Worm (Caenorhabditis elegans) whole organism, mixed stage, embryonic: ENCODE data around the gene F35A5.5.

Source experiments
- M03D4.4 ChIP-seq: sonication (generic microtip); optimal IDR thresholded peaks from 2 replicates; lab custom pipeline; 2017; ENCODE audit warnings: mild to moderate bottlenecking, missing genetic modification characterization, missing compliant biosample characterization
- bed-3 ChIP-seq: fragments of 200-800 bp; sonication (Bioruptor generic); optimal IDR thresholded peaks from 3 replicates; lab custom pipeline; 2018; ENCODE audit warnings: mild to moderate bottlenecking, missing genetic modification characterization, moderate library complexity, missing compliant biosample characterization
- blmp-1 ChIP-seq: fragments of 150-350 bp; optimal IDR thresholded peaks from 2 replicates; lab custom pipeline; 2014; ENCODE audit warnings: missing biosample characterization, missing genetic modification characterization
- ceh-39 ChIP-seq: fragments of 150-350 bp; optimal IDR thresholded peaks from 2 replicates; lab custom pipeline; 2014; ENCODE audit warnings: missing biosample characterization, missing genetic modification characterization
- ceh-43 ChIP-seq: fragments of 200-800 bp; sonication (Bioruptor generic); optimal IDR thresholded peaks from 2 replicates; lab custom pipeline; 2018; ENCODE audit warnings: mild to moderate bottlenecking, missing genetic modification characterization, moderate library complexity, missing compliant biosample characterization
- ceh-83 ChIP-seq: fragments of 200-800 bp; sonication (Bioruptor generic); optimal IDR thresholded peaks from 2 replicates; lab custom pipeline; 2018; ENCODE audit warnings: mild to moderate bottlenecking, missing genetic modification characterization, missing compliant biosample characterization
- ces-1 ChIP-seq: fragments of 150-350 bp; optimal IDR thresholded peaks from 2 replicates; lab custom pipeline; 2014; ENCODE audit warnings: missing biosample characterization, missing genetic modification reagents, missing genetic modification characterization
- drap-1 ChIP-seq: fragments of 200-800 bp; sonication (Bioruptor generic); optimal IDR thresholded peaks from 3 replicates; lab custom pipeline; 2018; ENCODE audit warnings: mild to moderate bottlenecking, missing genetic modification characterization, missing compliant biosample characterization
- elt-1 ChIP-seq: sonication (generic microtip); optimal IDR thresholded peaks from 2 replicates; lab custom pipeline; 2017; ENCODE audit warnings: missing genetic modification characterization, mild to moderate bottlenecking, missing compliant biosample characterization, antibody characterized with exemption, moderate library complexity, borderline replicate concordance; ENCODE audit not compliant: insufficient read depth
- elt-3 ChIP-seq: fragments of 150-350 bp; optimal IDR thresholded peaks from 2 replicates; lab custom pipeline; 2014; ENCODE audit warnings: missing biosample characterization, missing genetic modification characterization
- ham-2 ChIP-seq: fragments of 200-800 bp; sonication (Bioruptor generic); optimal IDR thresholded peaks from 2 replicates; lab custom pipeline; 2018; ENCODE audit warnings: mild to moderate bottlenecking, missing genetic modification characterization, missing compliant biosample characterization
- hlh-1 ChIP-seq: fragments of 150-350 bp; optimal IDR thresholded peaks from 2 replicates; lab custom pipeline; 2014; ENCODE audit warnings: missing biosample characterization, missing genetic modification reagents, missing genetic modification characterization
- lin-13 ChIP-seq: fragments of 150-350 bp; optimal IDR thresholded peaks from 2 replicates; lab custom pipeline; 2014; ENCODE audit warnings: missing biosample characterization, missing genetic modification characterization
- lin-32 ChIP-seq: fragments of 200-800 bp; sonication (Bioruptor generic); optimal IDR thresholded peaks from 2 replicates; lab custom pipeline; 2018; ENCODE audit warnings: mild to moderate bottlenecking, missing genetic modification characterization, missing compliant biosample characterization
- mab-5 ChIP-seq: fragments of 150-350 bp; optimal IDR thresholded peaks from 2 replicates; lab custom pipeline; 2014; ENCODE audit warnings: missing biosample characterization, missing genetic modification characterization
- mep-1 ChIP-seq: fragments of 150-350 bp; optimal IDR thresholded peaks from 2 replicates; lab custom pipeline; 2017; ENCODE audit warnings: missing biosample characterization, missing genetic modification reagents, missing genetic modification characterization, inconsistent platforms
- mls-2 ChIP-seq: sonication (generic microtip); optimal IDR thresholded peaks from 2 replicates; lab custom pipeline; 2016; ENCODE audit warnings: mild to moderate bottlenecking, missing genetic modification characterization, moderate library complexity, missing compliant biosample characterization
- nhr-12 ChIP-seq: fragments of 150-350 bp; optimal IDR thresholded peaks from 2 replicates; lab custom pipeline; 2014; ENCODE audit warnings: missing biosample characterization, missing genetic modification characterization
- nhr-2 ChIP-seq: fragments of 150-350 bp; optimal IDR thresholded peaks from 2 replicates; lab custom pipeline; 2014; ENCODE audit warnings: missing biosample characterization, missing genetic modification characterization
- nhr-237 ChIP-seq: fragments of 150-350 bp; optimal IDR thresholded peaks from 2 replicates; lab custom pipeline; 2014; ENCODE audit warnings: missing biosample characterization, missing genetic modification characterization
- nhr-28 ChIP-seq: fragments of 150-350 bp; optimal IDR thresholded peaks from 2 replicates; lab custom pipeline; 2014; ENCODE audit warnings: missing biosample characterization, missing genetic modification characterization
- nhr-76 ChIP-seq: sonication (generic microtip); optimal IDR thresholded peaks from 2 replicates; lab custom pipeline; 2017; ENCODE audit warnings: missing biosample characterization, missing genetic modification characterization
- pha-4 ChIP-seq: fragments of 150-350 bp; optimal IDR thresholded peaks from 2 replicates; lab custom pipeline; 2018; ENCODE audit warnings: missing biosample characterization, missing genetic modification reagents, missing genetic modification characterization
- snpc-4 ChIP-seq: fragments of 150-350 bp; optimal IDR thresholded peaks from 2 replicates; lab custom pipeline; 2014; ENCODE audit warnings: missing biosample characterization, missing genetic modification characterization
- sptf-1 ChIP-seq: sonication (generic microtip); optimal IDR thresholded peaks from 2 replicates; lab custom pipeline; 2017; ENCODE audit warnings: mild to moderate bottlenecking, missing genetic modification characterization, moderate library complexity, missing compliant biosample characterization
- tbx-8 ChIP-seq: fragments of 200-800 bp; sonication (Bioruptor generic); optimal IDR thresholded peaks from 2 replicates; lab custom pipeline; 2018; ENCODE audit warnings: mild to moderate bottlenecking, missing genetic modification characterization, moderate library complexity, missing compliant biosample characterization
- unc-120 ChIP-seq: sonication (generic microtip); optimal IDR thresholded peaks from 2 replicates; lab custom pipeline; 2017; ENCODE audit warnings: missing genetic modification characterization, missing compliant biosample characterization; ENCODE audit not compliant: poor library complexity, severe bottlenecking
- unc-39 ChIP-seq: fragments of 150-350 bp; optimal IDR thresholded peaks from 2 replicates; lab custom pipeline; 2014; ENCODE audit warnings: missing biosample characterization, missing genetic modification characterization
- unc-62 ChIP-seq: fragments of 150-350 bp; optimal IDR thresholded peaks from 2 replicates; lab custom pipeline; 2014; ENCODE audit warnings: missing biosample characterization, missing genetic modification reagents, missing genetic modification characterization
- zip-8 ChIP-seq: fragments of 150-350 bp; optimal IDR thresholded peaks from 2 replicates; lab custom pipeline; 2014; ENCODE audit warnings: missing biosample characterization, missing genetic modification characterization
- ztf-11 ChIP-seq: fragments of 150-350 bp; optimal IDR thresholded peaks from 2 replicates; lab custom pipeline; 2014; ENCODE audit warnings: missing biosample characterization, missing genetic modification characterization

The F35A5.5 gene

DNA sequence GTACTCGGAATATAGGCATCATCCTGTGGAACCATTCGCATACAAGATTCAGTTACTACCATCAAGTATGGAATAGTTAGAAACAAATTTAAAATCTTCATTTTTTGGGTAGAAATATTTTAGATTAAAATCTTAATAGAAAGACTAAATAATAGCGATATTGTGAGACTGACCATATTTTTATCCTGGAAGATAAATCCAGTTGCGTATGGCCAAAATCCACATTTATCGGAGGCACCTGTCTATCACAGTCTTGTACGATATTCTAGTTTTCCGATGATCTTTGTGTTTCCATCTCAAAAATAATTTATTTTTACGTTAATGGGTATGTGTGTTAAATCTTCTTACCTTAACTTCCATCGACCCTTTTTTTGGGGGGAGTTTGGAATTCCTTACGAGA, 31.2 kb downstream of the F35A5.5 start, which contains the start of gene F47B7.3:
Gene F47B7.3, minus strand, starts transcription at position 101 of the 400 bp plus-strand sequence.
- no peak for TF ChIP-seq ceh-83 (GFP tag; lab: Kevin White, UChicago)
- no peak for TF ChIP-seq zip-8 (tag; lab: Kevin White, UChicago)
- TF ChIP-seq tbx-8 (GFP tag; lab: Kevin White, UChicago), result no peak
- TF ChIP-seq bed-3 (GFP tag; lab: Kevin White, UChicago), result no peak
- TF ChIP-seq drap-1 (GFP tag; lab: Kevin White, UChicago), result no peak
- TF ChIP-seq nhr-237, result no peak
- TF ChIP-seq M03D4.4 (tag; lab: Kevin White, UChicago), result no peak
- TF ChIP-seq hlh-1, result no peak
- TF ChIP-seq ceh-43 (GFP tag; lab: Kevin White, UChicago), result no peak
- TF ChIP-seq unc-120 (tag; lab: Kevin White, UChicago), result no peak
- no peak for TF ChIP-seq unc-39 (tag; lab: Kevin White, UChicago)
- TF ChIP-seq ces-1 (GFP tag; lab: Kevin White, UChicago), result no peak
- TF ChIP-seq mep-1 (tag; lab: Kevin White, UChicago), result no peak

DNA sequence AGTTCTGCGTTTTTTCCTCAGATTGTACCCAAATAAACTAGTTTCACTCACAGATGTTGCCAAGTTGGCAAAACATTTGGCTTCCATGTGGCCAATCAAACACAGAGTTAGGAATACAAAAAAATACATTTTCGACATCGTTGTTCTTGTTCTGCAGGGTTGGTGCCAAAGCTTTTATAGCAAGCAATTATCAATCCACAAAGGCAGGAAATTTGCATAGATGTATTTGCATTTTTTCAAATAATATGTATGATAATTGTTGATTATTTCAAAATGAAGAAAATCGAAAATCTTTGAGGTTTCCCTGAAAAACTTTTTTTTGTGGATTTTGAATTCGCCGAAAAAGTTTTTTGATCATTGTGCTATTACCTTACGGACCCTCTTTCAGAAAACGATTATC, 33.1 kb downstream of the F35A5.5 start, which contains the start of gene T14G12.11:
Gene T14G12.11, minus strand, starts transcription at position 138 of the 400 bp plus-strand sequence.
- TF ChIP-seq unc-62 (GFP tag; lab: Kevin White, UChicago) (no peak), mep-1 (tag; lab: Kevin White, UChicago) (no peak), hlh-1 (no peak), nhr-28 (no peak), blmp-1 (tag; lab: Kevin White, UChicago) (no peak), mab-5 (tag; lab: Kevin White, UChicago) (no peak), M03D4.4 (tag; lab: Kevin White, UChicago) (no peak), nhr-12 (no peak), nhr-237 (no peak), drap-1 (GFP tag; lab: Kevin White, UChicago) (no peak), nhr-76 (no peak), pha-4 (tag; lab: Kevin White, UChicago) (no peak), sptf-1 (no peak), ceh-39 (tag; lab: Kevin White, UChicago) (no peak), nhr-2 (tag; lab: Kevin White, UChicago) (no peak), ham-2 (GFP tag; lab: Kevin White, UChicago) (no peak), lin-32 (GFP tag; lab: Kevin White, UChicago) (no peak)

- no peak for TF ChIP-seq snpc-4 (tag; lab: Kevin White, UChicago)
- TF ChIP-seq, all 35 proteins: peak for 0
Observed at ce11 chrX:3759820-3760219, 35.7 kb downstream of the F35A5.5 start.

DNA sequence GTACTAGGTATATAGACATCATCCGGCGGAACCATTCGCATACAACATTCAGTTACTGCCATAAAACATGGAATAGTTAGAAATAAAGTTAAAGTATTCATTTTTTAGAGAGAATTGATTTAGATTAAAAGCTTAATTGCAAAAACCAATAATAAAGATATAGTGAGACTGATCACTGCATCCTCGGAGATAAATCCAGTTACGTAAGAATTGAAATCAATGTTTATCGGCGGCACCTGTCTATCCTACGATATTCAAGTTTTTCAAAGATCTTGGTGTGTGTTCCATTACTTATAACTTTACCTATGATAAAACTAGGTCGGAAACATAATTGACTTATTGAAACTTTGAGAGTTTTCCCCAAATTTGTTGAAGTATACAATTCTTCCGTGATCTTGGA, 36.2 kb downstream of the F35A5.5 start, which contains the start of gene T14G12.6:
Gene T14G12.6, minus strand, starts transcription at position 101 of the 400 bp plus-strand sequence.
- peak; percentile 1 for TF ChIP-seq elt-3 (tag; lab: Kevin White, UChicago)
- no peak for TF ChIP-seq nhr-76

DNA sequence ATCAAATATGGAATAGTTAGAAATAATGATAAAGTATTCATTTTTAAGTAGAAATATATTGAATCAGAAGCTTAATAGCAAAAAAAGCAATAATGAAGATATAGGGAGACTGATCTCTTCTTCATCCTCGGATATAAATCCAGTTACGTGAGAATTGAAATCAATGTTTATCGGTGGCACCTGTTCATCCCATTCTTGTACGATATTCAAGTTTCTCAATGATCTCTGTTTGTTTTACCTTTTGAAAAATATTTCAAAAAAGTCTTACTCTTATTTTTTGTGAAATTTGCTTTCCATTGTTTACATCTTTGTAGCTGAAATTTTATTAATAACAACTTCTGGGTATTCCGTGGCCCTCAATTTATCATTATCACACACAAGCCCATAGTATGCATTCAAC, 37.1 kb downstream of the F35A5.5 start, which contains the start of gene T14G12.12:
Gene T14G12.12, minus strand, starts transcription at position 101 of the 400 bp plus-strand sequence.
- no peak for TF ChIP-seq nhr-237
- TF ChIP-seq lin-13 (tag; lab: Kevin White, UChicago), result no peak
- TF ChIP-seq unc-39 (tag; lab: Kevin White, UChicago), result no peak
- no peak for TF ChIP-seq mls-2
- TF ChIP-seq elt-3 (tag; lab: Kevin White, UChicago), result no peak
- no peak for TF ChIP-seq snpc-4 (tag; lab: Kevin White, UChicago)
- TF ChIP-seq ceh-39 (tag; lab: Kevin White, UChicago), result no peak
- TF ChIP-seq lin-32 (GFP tag; lab: Kevin White, UChicago), result no peak
- TF ChIP-seq ces-1 (GFP tag; lab: Kevin White, UChicago), result no peak
- no peak for TF ChIP-seq ztf-11 (tag; lab: Kevin White, UChicago)
- TF ChIP-seq tbx-8 (GFP tag; lab: Kevin White, UChicago), result no peak
- no peak for TF ChIP-seq M03D4.4 (tag; lab: Kevin White, UChicago)
- no peak for TF ChIP-seq pha-4 (tag; lab: Kevin White, UChicago)
- TF ChIP-seq nhr-12, result no peak
- TF ChIP-seq elt-1 (tag; lab: Kevin White, UChicago), result no peak
- no peak for TF ChIP-seq ceh-43 (GFP tag; lab: Kevin White, UChicago)
- TF ChIP-seq nhr-2 (tag; lab: Kevin White, UChicago), result no peak
